Worm (Caenorhabditis elegans) whole organism, L1 larva: ENCODE measurements around the gene msa-1.

Experiments
- C04F5.9 ChIP-seq: sonication (generic microtip); optimal IDR thresholded peaks from 2 replicates; lab custom pipeline; 2016; ENCODE audit warnings: missing genetic modification characterization, missing compliant biosample characterization
- C16A3.4 ChIP-seq: fragments of 150-350 bp; optimal IDR thresholded peaks from 2 replicates; lab custom pipeline; 2014; ENCODE audit warnings: missing biosample characterization, missing genetic modification characterization
- Y116A8C.19 ChIP-seq: sonication (generic microtip); optimal IDR thresholded peaks from 2 replicates; lab custom pipeline; 2016; ENCODE audit warnings: missing compliant biosample characterization, missing genetic modification characterization, borderline replicate concordance
- aha-1 ChIP-seq: fragments of 150-350 bp; optimal IDR thresholded peaks from 2 replicates; lab custom pipeline; 2014; ENCODE audit warnings: missing biosample characterization, missing genetic modification characterization
- aly-2 ChIP-seq: fragments of 150-350 bp; optimal IDR thresholded peaks from 2 replicates; lab custom pipeline; 2014; ENCODE audit warnings: missing biosample characterization, missing genetic modification characterization
- ama-1 ChIP-seq: fragments of 150-350 bp; optimal IDR thresholded peaks from 2 replicates; lab custom pipeline; 2014
- blmp-1 ChIP-seq: fragments of 150-350 bp; optimal IDR thresholded peaks from 2 replicates; lab custom pipeline; 2014; ENCODE audit warnings: missing biosample characterization, missing genetic modification characterization
- ceh-63 ChIP-seq: fragments of 200-800 bp; sonication (Bioruptor generic); optimal IDR thresholded peaks from 2 replicates; lab custom pipeline; 2018; ENCODE audit warnings: mild to moderate bottlenecking, missing genetic modification characterization, missing compliant biosample characterization
- ceh-82 ChIP-seq, 3 experiments: fragments of 150-350 bp in 1 of 3; sonication (generic microtip) in 2 of 3; optimal IDR thresholded peaks; 2 replicates each; lab custom pipeline; 2014 to 2017; ENCODE audit warnings: missing biosample characterization in 3 of 3, missing genetic modification characterization in 3 of 3
- ceh-90 ChIP-seq: sonication (generic microtip); optimal IDR thresholded peaks from 2 replicates; lab custom pipeline; 2016; ENCODE audit warnings: missing genetic modification characterization, missing compliant biosample characterization
- ces-1 ChIP-seq: fragments of 150-350 bp; optimal IDR thresholded peaks from 2 replicates; lab custom pipeline; 2014; ENCODE audit warnings: missing biosample characterization, missing genetic modification reagents, missing genetic modification characterization
- efl-1 ChIP-seq, 4 experiments: fragments of 150-350 bp; optimal IDR thresholded peaks in 3 of 4; peaks in 1 of 4; 1 replicate in 1 of 4; 2 replicates in 3 of 4; lab custom pipeline; 2014; ENCODE audit warnings: missing biosample characterization in 2 of 4, missing genetic modification characterization in 2 of 4, missing genetic modification reagents in 2 of 4
- egl-13 ChIP-seq: sonication (generic microtip); optimal IDR thresholded peaks from 2 replicates; lab custom pipeline; 2016; ENCODE audit warnings: missing genotype, missing genetic modification reagents, missing genetic modification characterization, missing compliant biosample characterization
- elt-2 ChIP-seq: sonication (generic microtip); optimal IDR thresholded peaks from 2 replicates; lab custom pipeline; 2016; ENCODE audit warnings: missing genetic modification characterization, mild to moderate bottlenecking, inconsistent platforms, missing compliant biosample characterization, missing genetic modification reagents
- fkh-10 ChIP-seq: sonication (generic microtip); optimal IDR thresholded peaks from 2 replicates; lab custom pipeline; 2017; ENCODE audit warnings: missing biosample characterization, missing genetic modification reagents, missing genetic modification characterization
- fkh-4 ChIP-seq: sonication (generic microtip); optimal IDR thresholded peaks from 2 replicates; lab custom pipeline; 2016; ENCODE audit warnings: missing compliant biosample characterization, missing genetic modification characterization, borderline replicate concordance
- grh-1 ChIP-seq: fragments of 200-800 bp; sonication (Bioruptor generic); IDR thresholded peaks from 2 replicates; pipeline ENCODE4 v1.3.6; 2022; ENCODE audit warnings: missing genetic modification reagents, missing genetic modification characterization, missing compliant biosample characterization
- hlh-4 ChIP-seq: sonication (generic microtip); optimal IDR thresholded peaks from 2 replicates; lab custom pipeline; 2016; ENCODE audit warnings: mild to moderate bottlenecking, missing genetic modification characterization, missing compliant biosample characterization
- hpl-2 ChIP-seq: fragments of 150-350 bp; optimal IDR thresholded peaks from 2 replicates; lab custom pipeline; 2014; ENCODE audit warnings: missing biosample characterization, missing genetic modification reagents, missing genetic modification characterization
- irx-1 ChIP-seq: sonication (generic microtip); optimal IDR thresholded peaks from 2 replicates; lab custom pipeline; 2016; ENCODE audit warnings: missing genetic modification characterization, missing compliant biosample characterization
- isw-1 ChIP-seq: fragments of 200-800 bp; sonication (Bioruptor generic); IDR thresholded peaks from 2 replicates; pipeline ENCODE4 v1.3.6; 2022; ENCODE audit warnings: missing genetic modification characterization, missing compliant biosample characterization
- jun-1 ChIP-seq: fragments of 150-350 bp; optimal IDR thresholded peaks from 2 replicates; lab custom pipeline; 2014; ENCODE audit warnings: missing biosample characterization, missing genetic modification reagents, missing genetic modification characterization
- lin-14 ChIP-seq: fragments of 200-800 bp; sonication (Bioruptor generic); optimal IDR thresholded peaks from 2 replicates; lab custom pipeline; 2018; ENCODE audit warnings: mild to moderate bottlenecking, missing genetic modification characterization, moderate library complexity, missing compliant biosample characterization
- lin-35 ChIP-seq, 2 experiments: fragments of 150-350 bp; optimal IDR thresholded peaks; 2 replicates each; lab custom pipeline; 2014; ENCODE audit warnings: missing biosample characterization in 2 of 2, missing genetic modification characterization in 2 of 2, missing genetic modification reagents in 2 of 2
- lin-39 ChIP-seq: fragments of 150-350 bp; optimal IDR thresholded peaks from 2 replicates; lab custom pipeline; 2014; ENCODE audit warnings: missing biosample characterization, missing genetic modification reagents, missing genetic modification characterization
- lir-3 ChIP-seq: sonication (generic microtip); optimal IDR thresholded peaks from 2 replicates; lab custom pipeline; 2016; ENCODE audit warnings: mild to moderate bottlenecking, missing genetic modification characterization, moderate library complexity, missing compliant biosample characterization; ENCODE audit not compliant: poor library complexity
- lsy-2 ChIP-seq, 2 experiments: fragments of 150-350 bp; optimal IDR thresholded peaks; 2 replicates each; lab custom pipeline; 2014; ENCODE audit warnings: missing biosample characterization in 2 of 2, missing genetic modification characterization in 2 of 2
- mab-9 ChIP-seq: fragments of 200-800 bp; sonication (Bioruptor generic); IDR thresholded peaks from 2 replicates; pipeline ENCODE4 v1.3.6; 2022; ENCODE audit warnings: missing genetic modification reagents, missing genetic modification characterization, missing compliant biosample characterization
- mdl-1 ChIP-seq, 2 experiments: fragments of 150-350 bp; optimal IDR thresholded peaks; 2 replicates each; lab custom pipeline; 2014 to 2017; ENCODE audit warnings: missing biosample characterization in 2 of 2, missing genetic modification characterization in 2 of 2, inconsistent platforms in 1 of 2
- nhr-11 ChIP-seq: fragments of 150-350 bp; optimal IDR thresholded peaks from 2 replicates; lab custom pipeline; 2014; ENCODE audit warnings: missing biosample characterization, missing genetic modification characterization
- nhr-20 ChIP-seq: sonication (generic microtip); optimal IDR thresholded peaks from 2 replicates; lab custom pipeline; 2016; ENCODE audit warnings: mild to moderate bottlenecking, missing genetic modification characterization, missing compliant biosample characterization
- nhr-237 ChIP-seq: fragments of 150-350 bp; optimal IDR thresholded peaks from 2 replicates; lab custom pipeline; 2014; ENCODE audit warnings: missing biosample characterization, missing genetic modification characterization
- nhr-85 ChIP-seq: sonication (generic microtip); peaks from one replicate; lab custom pipeline; 2016; ENCODE audit warnings: missing genetic modification characterization, inconsistent platforms, missing compliant biosample characterization
- pqm-1 ChIP-seq: sonication (generic microtip); optimal IDR thresholded peaks from 3 replicates; lab custom pipeline; 2017; ENCODE audit warnings: missing biosample characterization, missing genetic modification characterization
- skn-1 ChIP-seq: fragments of 150-350 bp; optimal IDR thresholded peaks from 2 replicates; lab custom pipeline; 2014; ENCODE audit warnings: missing biosample characterization, missing genetic modification characterization
- sox-4 ChIP-seq: sonication (generic microtip); optimal IDR thresholded peaks from 2 replicates; lab custom pipeline; 2016; ENCODE audit warnings: missing genetic modification characterization, missing compliant biosample characterization
- sptf-1 ChIP-seq: fragments of 150-350 bp; optimal IDR thresholded peaks from 2 replicates; lab custom pipeline; 2014; ENCODE audit warnings: missing biosample characterization, missing genetic modification characterization
- swsn-7 ChIP-seq: sonication (generic microtip); optimal IDR thresholded peaks from 2 replicates; lab custom pipeline; 2016; ENCODE audit warnings: missing genetic modification characterization, missing compliant biosample characterization
- tbx-2 ChIP-seq: sonication (generic microtip); optimal IDR thresholded peaks from 2 replicates; lab custom pipeline; 2016; ENCODE audit warnings: missing genetic modification characterization, missing compliant biosample characterization
- tlp-1 ChIP-seq: fragments of 150-350 bp; optimal IDR thresholded peaks from 2 replicates; lab custom pipeline; 2014; ENCODE audit warnings: missing biosample characterization, missing genetic modification characterization
- unc-30 ChIP-seq: sonication (generic microtip); optimal IDR thresholded peaks from 2 replicates; lab custom pipeline; 2017; ENCODE audit warnings: missing biosample characterization, missing genetic modification characterization
- unc-62 ChIP-seq: fragments of 150-350 bp; optimal IDR thresholded peaks from 2 replicates; lab custom pipeline; 2014; ENCODE audit warnings: missing biosample characterization, missing genetic modification reagents, missing genetic modification characterization
- vab-15 ChIP-seq: sonication (generic microtip); optimal IDR thresholded peaks from 2 replicates; lab custom pipeline; 2017; ENCODE audit warnings: missing genotype, mild to moderate bottlenecking, missing genetic modification characterization, missing compliant biosample characterization
- xbp-1 ChIP-seq: sonication (generic microtip); optimal IDR thresholded peaks from 2 replicates; lab custom pipeline; 2016; ENCODE audit warnings: missing genetic modification characterization, missing compliant biosample characterization
- zag-1 ChIP-seq: fragments of 150-350 bp; optimal IDR thresholded peaks from 2 replicates; lab custom pipeline; 2014; ENCODE audit warnings: missing biosample characterization, missing genetic modification characterization
- zip-4 ChIP-seq: fragments of 200-800 bp; sonication (Bioruptor generic); optimal IDR thresholded peaks from 2 replicates; lab custom pipeline; 2018; ENCODE audit warnings: mild to moderate bottlenecking, missing genetic modification characterization, moderate library complexity, missing compliant biosample characterization
- ztf-4 ChIP-seq: fragments of 150-350 bp; optimal IDR thresholded peaks from 2 replicates; lab custom pipeline; 2014; ENCODE audit warnings: missing biosample characterization, missing genetic modification characterization

The msa-1 gene

ce11 chrIV:9096160-9096879 lies 7.9 kb downstream of the msa-1 start, which contains the start of the genes znf-706 and cpna-3 (continued):
- TF ChIP-seq nhr-20 (peak; percentile 11), ces-1 (GFP tag; lab: Kevin White, UChicago) (no peak), ztf-4 (tag; lab: Kevin White, UChicago) (no peak), skn-1 (tag; lab: Kevin White, UChicago) (peak; percentile 25), tlp-1 (no peak), hlh-4 (no peak), mdl-1 (tag; optimal IDR thresholded peaks at IDR 0.05; lab: Kevin White, UChicago) (peak in 1 of 2 experiments; percentile 28), lin-14 (GFP tag; lab: Kevin White, UChicago) (no peak), efl-1 (optimal IDR thresholded peaks at IDR 0.05; lab: Kevin White, UChicago) (peak; percentile 49 to 66), efl-1 (GFP tag; optimal IDR thresholded peaks at IDR 0.05 in 1 of 2; lab: Kevin White, UChicago) (peak; percentile 69 to 96), mab-9 (GFP tag; lab: Robert Waterston, UW) (no peak), lin-35 (GFP tag; optimal IDR thresholded peaks at IDR 0.05; lab: Kevin White, UChicago) (peak; percentile 60 to 75), xbp-1 (peak; percentile 21), fkh-10 (GFP tag; lab: Kevin White, UChicago) (no peak), irx-1 (no peak), C16A3.4 (no peak), zag-1 (tag; lab: Kevin White, UChicago) (no peak), vab-15 (tag; lab: Kevin White, UChicago) (no peak), aha-1 (no peak), sox-4 (tag; lab: Kevin White, UChicago) (no peak), swsn-7 (peak; percentile 10), lsy-2 (tag; optimal IDR thresholded peaks at IDR 0.05; lab: Kevin White, UChicago) (peak; percentile 28 to 50), sptf-1 (no peak), pqm-1 (tag; lab: Kevin White, UChicago) (no peak), ama-1 (lab: Kevin White, UChicago) (no peak), grh-1 (no peak), fkh-4 (tag; lab: Kevin White, UChicago) (no peak), nhr-237 (tag; lab: Kevin White, UChicago) (no peak), lin-39 (tag; lab: Kevin White, UChicago) (no peak), ceh-63 (GFP tag; lab: Kevin White, UChicago) (no peak), ceh-82 (tag; optimal IDR thresholded peaks at IDR 0.05; lab: Kevin White, UChicago) (peak; percentile 3 to 38 (median 14)), Y116A8C.19 (tag; lab: Kevin White, UChicago) (no peak), jun-1 (tag; lab: Kevin White, UChicago) (no peak), aly-2 (no peak)

- TF ChIP-seq egl-13 (tag; lab: Kevin White, UChicago) (no peak), efl-1 (optimal IDR thresholded peaks at IDR 0.05; lab: Kevin White, UChicago) (no peak), efl-1 (GFP tag; optimal IDR thresholded peaks at IDR 0.05 in 1 of 2; lab: Kevin White, UChicago) (peak in 1 of 2 experiments; percentile 78)
Observed at ce11 chrIV:9098942-9099341, 10.5 kb downstream of the msa-1 start, which contains the start of gene gldi-10. Gene gldi-10, plus strand, starts transcription at chrIV:9099242.

- TF ChIP-seq C04F5.9 (tag; lab: Kevin White, UChicago) (no peak), zag-1 (tag; lab: Kevin White, UChicago) (no peak), lir-3 (tag; lab: Kevin White, UChicago) (no peak), unc-30 (no peak), ceh-82 (tag; optimal IDR thresholded peaks at IDR 0.05; lab: Kevin White, UChicago) (no peak), lsy-2 (tag; optimal IDR thresholded peaks at IDR 0.05; lab: Kevin White, UChicago) (no peak), ceh-90 (no peak), tlp-1 (no peak), unc-62 (GFP tag; lab: Kevin White, UChicago) (no peak), tbx-2 (tag; lab: Kevin White, UChicago) (no peak), nhr-11 (tag; lab: Kevin White, UChicago) (no peak), hpl-2 (no peak), nhr-85 (tag; lab: Kevin White, UChicago) (no peak), isw-1 (no peak), elt-2 (no peak), zip-4 (GFP tag; lab: Kevin White, UChicago) (no peak), blmp-1 (no peak)
- TF ChIP-seq, all 84 proteins: peak for 0
Observed at ce11 chrIV:9100835-9101234, 12.4 kb downstream of the msa-1 start.
